Worm (Caenorhabditis elegans) whole organism, L3 larva: Measurements from ENCODE around the gene F10A3.4.

Experiments used
- mdl-1 ChIP-seq: fragments of 150-350 bp; optimal IDR thresholded peaks from 2 replicates; lab custom pipeline; 2014; ENCODE audit warnings: missing biosample characterization, missing genetic modification characterization
- nhr-23 ChIP-seq: fragments of 150-350 bp; optimal IDR thresholded peaks from 2 replicates; lab custom pipeline; 2014; ENCODE audit warnings: missing biosample characterization, missing genetic modification reagents, missing genetic modification characterization
- pha-4 ChIP-seq: fragments of 150-350 bp; optimal IDR thresholded peaks from 2 replicates; lab custom pipeline; 2014; ENCODE audit warnings: missing biosample characterization, missing genetic modification reagents, missing genetic modification characterization
- sea-2 ChIP-seq: fragments of 150-350 bp; sonication (generic microtip); optimal IDR thresholded peaks from 4 replicates; lab custom pipeline; 2014; ENCODE audit warnings: missing biosample characterization, missing genetic modification reagents, missing genetic modification characterization

DNA sequence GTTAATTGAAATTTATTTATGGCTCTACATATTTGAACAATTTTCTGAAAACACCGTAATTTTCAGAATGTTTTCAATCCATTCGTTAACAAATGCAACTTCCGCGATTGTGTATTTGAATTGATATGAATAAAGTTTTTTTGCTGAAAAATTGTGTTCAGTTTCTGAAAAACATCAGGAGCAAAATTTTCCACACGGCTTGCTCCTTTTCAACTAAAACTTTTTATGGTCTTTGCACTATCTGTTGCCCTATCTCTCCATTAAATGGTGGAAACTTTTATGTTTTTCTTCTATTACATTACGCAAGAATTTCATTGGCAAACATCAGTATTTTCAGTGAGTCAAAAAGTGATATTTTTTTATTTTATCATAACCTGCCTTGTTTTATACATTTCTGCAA lies at the start of gene F10A3.4:
- TF ChIP-seq nhr-23 (tag; lab: Kevin White, UChicago), result no peak
- no peak for TF ChIP-seq pha-4
- TF ChIP-seq sea-2 (GFP tag; lab: Kevin White, UChicago), result no peak
- no peak for TF ChIP-seq mdl-1
